Worm (Caenorhabditis elegans): ENCODE results near the gene grl-2.
A peak's percentile ranks its signal among the peaks of the same experiment; 100 is the strongest.

The grl-2 gene

DNA sequence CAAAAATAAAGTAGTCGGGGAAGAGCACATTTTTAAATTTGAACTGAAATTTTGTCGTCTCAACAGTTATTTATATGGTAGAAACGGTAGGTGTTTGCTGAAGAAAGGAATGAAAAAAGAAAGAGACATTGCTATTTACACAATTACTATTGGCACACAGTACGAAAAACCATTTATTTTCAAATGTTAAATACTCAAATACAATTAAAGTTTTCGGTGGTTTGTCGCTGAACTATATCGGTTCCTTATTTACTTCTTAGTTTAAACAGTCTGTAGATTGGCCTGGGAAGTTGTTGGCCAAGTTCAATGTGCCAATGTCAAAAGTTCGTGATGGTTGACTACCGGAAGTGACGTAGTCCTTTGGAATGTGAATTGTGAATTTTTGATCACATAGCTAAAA, 40.8 kb upstream of the grl-2 start, which contains the start of gene ttr-27:
ttr-27 (minus strand) TSS at position 45 of the 400 bp plus-strand sequence.
- TF ChIP-seq unc-62 (GFP tag; optimal IDR thresholded peaks at IDR 0.05) (no peak), elt-2 (tag; optimal IDR thresholded peaks at IDR 0.05) (no peak), nhr-77 (tag; optimal IDR thresholded peaks at IDR 0.05) (peak; percentile 23), fkh-4 (tag; optimal IDR thresholded peaks at IDR 0.05; ENCODE audit: borderline replicate concordance) (no peak), tbx-2 (tag; optimal IDR thresholded peaks at IDR 0.05) (peak; percentile 36), efl-1 (optimal IDR thresholded peaks at IDR 0.05) (no peak), efl-1 (GFP tag; optimal IDR thresholded peaks at IDR 0.05 in 1 of 2) (peak in 1 of 2 experiments; percentile 12), pax-3 (tag; optimal IDR thresholded peaks at IDR 0.05) (no peak), sox-4 (tag; optimal IDR thresholded peaks at IDR 0.05) (no peak), lin-14 (GFP tag; optimal IDR thresholded peaks at IDR 0.05) (peak; percentile 34)

DNA sequence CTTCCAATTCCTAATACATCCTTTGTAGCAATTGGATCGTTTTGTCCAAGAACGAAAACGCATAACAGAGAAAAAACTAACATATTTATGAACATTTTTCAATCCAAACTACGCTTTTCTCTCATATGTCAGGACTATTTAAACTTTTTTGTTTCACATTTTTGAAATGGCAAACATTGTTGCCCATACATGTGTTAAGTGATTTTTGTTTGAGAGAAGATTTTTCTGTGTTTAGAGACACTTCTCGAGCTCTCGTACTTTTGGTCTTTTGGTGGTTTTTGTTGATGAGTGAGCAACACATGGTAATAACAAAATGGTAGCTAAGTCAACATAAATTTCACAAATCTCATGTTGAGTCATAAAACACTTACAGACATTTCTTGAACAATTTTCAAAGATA, 39.8 kb upstream of the grl-2 start, which contains the start of gene ttr-28:
ttr-28 (minus strand) TSS at position 101 of the 400 bp plus-strand sequence.
- TF ChIP-seq blmp-1 (tag; optimal IDR thresholded peaks at IDR 0.05) (no peak), ceh-63 (GFP tag; optimal IDR thresholded peaks at IDR 0.05) (no peak)

ce11 chrV:12906732-12907131, 38.1 kb upstream of the grl-2 start, which contains the start of gene ttr-29:
TSS of gene ttr-29 (minus strand) at chrV:12906832.
- no peak for TF ChIP-seq ztf-4 (tag; optimal IDR thresholded peaks at IDR 0.05)
- TF ChIP-seq mdl-1 (tag; optimal IDR thresholded peaks at IDR 0.05) = no peak
- no peak for TF ChIP-seq ceh-88 (GFP tag; IDR thresholded peaks at IDR 0.05)
- no peak for TF ChIP-seq ceh-82 (tag; optimal IDR thresholded peaks at IDR 0.05)
- TF ChIP-seq sox-4 (tag; optimal IDR thresholded peaks at IDR 0.05) = no peak
- TF ChIP-seq egl-27 (tag; optimal IDR thresholded peaks at IDR 0.05) = no peak
- TF ChIP-seq swsn-7 (tag; optimal IDR thresholded peaks at IDR 0.05) = no peak
- TF ChIP-seq hlh-4 (tag; optimal IDR thresholded peaks at IDR 0.05) = no peak
- no peak for TF ChIP-seq nhr-77 (tag; optimal IDR thresholded peaks at IDR 0.05)
- no peak for TF ChIP-seq jun-1 (tag; optimal IDR thresholded peaks at IDR 0.05)
- no peak for TF ChIP-seq nhr-237 (tag; optimal IDR thresholded peaks at IDR 0.05)
- TF ChIP-seq vab-15 (tag; optimal IDR thresholded peaks at IDR 0.05) = no peak
- TF ChIP-seq ceh-8 (GFP tag; optimal IDR thresholded peaks at IDR 0.05) = no peak
- TF ChIP-seq fkh-4 (tag; optimal IDR thresholded peaks at IDR 0.05; ENCODE audit: borderline replicate concordance) = no peak
- TF ChIP-seq elt-3 (tag; optimal IDR thresholded peaks at IDR 0.05) = no peak
- TF ChIP-seq mep-1 (tag; optimal IDR thresholded peaks at IDR 0.05) = no peak
- no peak for TF ChIP-seq ces-1 (GFP tag; optimal IDR thresholded peaks at IDR 0.05)
- TF ChIP-seq nhr-84 (tag; optimal IDR thresholded peaks at IDR 0.05) = no peak
- TF ChIP-seq unc-130 (tag; optimal IDR thresholded peaks at IDR 0.05) = no peak
- no peak for TF ChIP-seq alr-1 (tag; optimal IDR thresholded peaks at IDR 0.05; ENCODE audit: borderline replicate concordance)

- TF ChIP-seq nhr-237 (tag; optimal IDR thresholded peaks at IDR 0.05) (no peak), ceh-88 (GFP tag; IDR thresholded peaks at IDR 0.05) (no peak), aly-2 (tag; optimal IDR thresholded peaks at IDR 0.05) (no peak), mep-1 (tag; optimal IDR thresholded peaks at IDR 0.05) (no peak), vab-15 (tag; optimal IDR thresholded peaks at IDR 0.05) (no peak), ztf-4 (tag; optimal IDR thresholded peaks at IDR 0.05) (no peak), nhr-90 (tag; optimal IDR thresholded peaks at IDR 0.05; ENCODE audit: poor library complexity) (no peak), lsy-2 (tag; optimal IDR thresholded peaks at IDR 0.05) (no peak), grh-1 (GFP tag; IDR thresholded peaks at IDR 0.05) (no peak), snpc-4 (tag; optimal IDR thresholded peaks at IDR 0.05) (no peak), elt-2 (tag; optimal IDR thresholded peaks at IDR 0.05) (no peak), nhr-11 (tag; optimal IDR thresholded peaks at IDR 0.05) (no peak), nhr-77 (tag; optimal IDR thresholded peaks at IDR 0.05) (no peak)
Measured at ce11 chrV:12907436-12907835, 37.4 kb upstream of the grl-2 start.

ce11 chrV:12908614-12909013, 36.3 kb upstream of the grl-2 start:
- TF ChIP-seq irx-1 (tag; optimal IDR thresholded peaks at IDR 0.05) = no peak
- no peak for TF ChIP-seq vab-15 (tag; optimal IDR thresholded peaks at IDR 0.05)
- TF ChIP-seq jun-1 (tag; optimal IDR thresholded peaks at IDR 0.05) = no peak
- no peak for TF ChIP-seq ztf-11 (tag; optimal IDR thresholded peaks at IDR 0.05)
- TF ChIP-seq snpc-4 (tag; optimal IDR thresholded peaks at IDR 0.05) = no peak
- no peak for TF ChIP-seq sup-37 (GFP tag; optimal IDR thresholded peaks at IDR 0.05)
- TF ChIP-seq xbp-1 (tag; optimal IDR thresholded peaks at IDR 0.05) = no peak
- TF ChIP-seq lin-39 (tag; optimal IDR thresholded peaks at IDR 0.05) = no peak
- TF ChIP-seq nhr-11 (tag; optimal IDR thresholded peaks at IDR 0.05) = no peak
- no peak for TF ChIP-seq sptf-1 (tag; optimal IDR thresholded peaks at IDR 0.05)
- TF ChIP-seq egl-27 (tag; optimal IDR thresholded peaks at IDR 0.05) = no peak
